Worm (Caenorhabditis elegans) whole organism, mixed stage, embryonic: ENCODE data around the gene C44H4.4.

Source experiments
- M03D4.4 ChIP-seq: sonication (generic microtip); optimal IDR thresholded peaks from 2 replicates; lab custom pipeline; 2017; ENCODE audit warnings: mild to moderate bottlenecking, missing genetic modification characterization, missing compliant biosample characterization
- bed-3 ChIP-seq: fragments of 200-800 bp; sonication (Bioruptor generic); optimal IDR thresholded peaks from 3 replicates; lab custom pipeline; 2018; ENCODE audit warnings: mild to moderate bottlenecking, missing genetic modification characterization, moderate library complexity, missing compliant biosample characterization
- blmp-1 ChIP-seq: fragments of 150-350 bp; optimal IDR thresholded peaks from 2 replicates; lab custom pipeline; 2014; ENCODE audit warnings: missing biosample characterization, missing genetic modification characterization
- ceh-39 ChIP-seq: fragments of 150-350 bp; optimal IDR thresholded peaks from 2 replicates; lab custom pipeline; 2014; ENCODE audit warnings: missing biosample characterization, missing genetic modification characterization
- ceh-43 ChIP-seq: fragments of 200-800 bp; sonication (Bioruptor generic); optimal IDR thresholded peaks from 2 replicates; lab custom pipeline; 2018; ENCODE audit warnings: mild to moderate bottlenecking, missing genetic modification characterization, moderate library complexity, missing compliant biosample characterization
- ceh-83 ChIP-seq: fragments of 200-800 bp; sonication (Bioruptor generic); optimal IDR thresholded peaks from 2 replicates; lab custom pipeline; 2018; ENCODE audit warnings: mild to moderate bottlenecking, missing genetic modification characterization, missing compliant biosample characterization
- ces-1 ChIP-seq: fragments of 150-350 bp; optimal IDR thresholded peaks from 2 replicates; lab custom pipeline; 2014; ENCODE audit warnings: missing biosample characterization, missing genetic modification reagents, missing genetic modification characterization
- cnd-1 ChIP-seq: fragments of 200-800 bp; sonication (Bioruptor generic); optimal IDR thresholded peaks from 2 replicates; lab custom pipeline; 2018; ENCODE audit warnings: mild to moderate bottlenecking, missing genetic modification characterization, missing compliant biosample characterization
- drap-1 ChIP-seq: fragments of 200-800 bp; sonication (Bioruptor generic); optimal IDR thresholded peaks from 3 replicates; lab custom pipeline; 2018; ENCODE audit warnings: mild to moderate bottlenecking, missing genetic modification characterization, missing compliant biosample characterization
- elt-1 ChIP-seq: sonication (generic microtip); optimal IDR thresholded peaks from 2 replicates; lab custom pipeline; 2017; ENCODE audit warnings: missing genetic modification characterization, mild to moderate bottlenecking, missing compliant biosample characterization, antibody characterized with exemption, moderate library complexity, borderline replicate concordance; ENCODE audit not compliant: insufficient read depth
- elt-3 ChIP-seq: fragments of 150-350 bp; optimal IDR thresholded peaks from 2 replicates; lab custom pipeline; 2014; ENCODE audit warnings: missing biosample characterization, missing genetic modification characterization
- flh-1 ChIP-seq: fragments of 200-800 bp; sonication (Bioruptor generic); optimal IDR thresholded peaks from 2 replicates; lab custom pipeline; 2018; ENCODE audit warnings: mild to moderate bottlenecking, missing genetic modification characterization, moderate library complexity, missing compliant biosample characterization
- hlh-1 ChIP-seq: fragments of 150-350 bp; optimal IDR thresholded peaks from 2 replicates; lab custom pipeline; 2014; ENCODE audit warnings: missing biosample characterization, missing genetic modification reagents, missing genetic modification characterization
- lin-13 ChIP-seq: fragments of 150-350 bp; optimal IDR thresholded peaks from 2 replicates; lab custom pipeline; 2014; ENCODE audit warnings: missing biosample characterization, missing genetic modification characterization
- lin-32 ChIP-seq: fragments of 200-800 bp; sonication (Bioruptor generic); optimal IDR thresholded peaks from 2 replicates; lab custom pipeline; 2018; ENCODE audit warnings: mild to moderate bottlenecking, missing genetic modification characterization, missing compliant biosample characterization
- lsy-2 ChIP-seq: fragments of 150-350 bp; optimal IDR thresholded peaks from 2 replicates; lab custom pipeline; 2014; ENCODE audit warnings: missing biosample characterization, missing genetic modification characterization
- mab-5 ChIP-seq: fragments of 150-350 bp; optimal IDR thresholded peaks from 2 replicates; lab custom pipeline; 2014; ENCODE audit warnings: missing biosample characterization, missing genetic modification characterization
- mep-1 ChIP-seq: fragments of 150-350 bp; optimal IDR thresholded peaks from 2 replicates; lab custom pipeline; 2017; ENCODE audit warnings: missing biosample characterization, missing genetic modification reagents, missing genetic modification characterization, inconsistent platforms
- mls-2 ChIP-seq: sonication (generic microtip); optimal IDR thresholded peaks from 2 replicates; lab custom pipeline; 2016; ENCODE audit warnings: mild to moderate bottlenecking, missing genetic modification characterization, moderate library complexity, missing compliant biosample characterization
- nhr-12 ChIP-seq: fragments of 150-350 bp; optimal IDR thresholded peaks from 2 replicates; lab custom pipeline; 2014; ENCODE audit warnings: missing biosample characterization, missing genetic modification characterization
- nhr-2 ChIP-seq: fragments of 150-350 bp; optimal IDR thresholded peaks from 2 replicates; lab custom pipeline; 2014; ENCODE audit warnings: missing biosample characterization, missing genetic modification characterization
- nhr-237 ChIP-seq: fragments of 150-350 bp; optimal IDR thresholded peaks from 2 replicates; lab custom pipeline; 2014; ENCODE audit warnings: missing biosample characterization, missing genetic modification characterization
- nhr-28 ChIP-seq: fragments of 150-350 bp; optimal IDR thresholded peaks from 2 replicates; lab custom pipeline; 2014; ENCODE audit warnings: missing biosample characterization, missing genetic modification characterization
- nhr-76 ChIP-seq: sonication (generic microtip); optimal IDR thresholded peaks from 2 replicates; lab custom pipeline; 2017; ENCODE audit warnings: missing biosample characterization, missing genetic modification characterization
- pha-4 ChIP-seq: fragments of 150-350 bp; optimal IDR thresholded peaks from 2 replicates; lab custom pipeline; 2018; ENCODE audit warnings: missing biosample characterization, missing genetic modification reagents, missing genetic modification characterization
- sem-2 ChIP-seq: fragments of 200-800 bp; sonication (Bioruptor generic); optimal IDR thresholded peaks from 2 replicates; lab custom pipeline; 2018; ENCODE audit warnings: mild to moderate bottlenecking, missing genetic modification characterization, missing compliant biosample characterization
- snpc-4 ChIP-seq: fragments of 150-350 bp; optimal IDR thresholded peaks from 2 replicates; lab custom pipeline; 2014; ENCODE audit warnings: missing biosample characterization, missing genetic modification characterization
- sptf-1 ChIP-seq: sonication (generic microtip); optimal IDR thresholded peaks from 2 replicates; lab custom pipeline; 2017; ENCODE audit warnings: mild to moderate bottlenecking, missing genetic modification characterization, moderate library complexity, missing compliant biosample characterization
- tbx-8 ChIP-seq: fragments of 200-800 bp; sonication (Bioruptor generic); optimal IDR thresholded peaks from 2 replicates; lab custom pipeline; 2018; ENCODE audit warnings: mild to moderate bottlenecking, missing genetic modification characterization, moderate library complexity, missing compliant biosample characterization
- unc-120 ChIP-seq: sonication (generic microtip); optimal IDR thresholded peaks from 2 replicates; lab custom pipeline; 2017; ENCODE audit warnings: missing genetic modification characterization, missing compliant biosample characterization; ENCODE audit not compliant: poor library complexity, severe bottlenecking
- unc-62 ChIP-seq: fragments of 150-350 bp; optimal IDR thresholded peaks from 2 replicates; lab custom pipeline; 2014; ENCODE audit warnings: missing biosample characterization, missing genetic modification reagents, missing genetic modification characterization
- zip-8 ChIP-seq: fragments of 150-350 bp; optimal IDR thresholded peaks from 2 replicates; lab custom pipeline; 2014; ENCODE audit warnings: missing biosample characterization, missing genetic modification characterization
- ztf-11 ChIP-seq: fragments of 150-350 bp; optimal IDR thresholded peaks from 2 replicates; lab custom pipeline; 2014; ENCODE audit warnings: missing biosample characterization, missing genetic modification characterization

The C44H4.4 gene

DNA sequence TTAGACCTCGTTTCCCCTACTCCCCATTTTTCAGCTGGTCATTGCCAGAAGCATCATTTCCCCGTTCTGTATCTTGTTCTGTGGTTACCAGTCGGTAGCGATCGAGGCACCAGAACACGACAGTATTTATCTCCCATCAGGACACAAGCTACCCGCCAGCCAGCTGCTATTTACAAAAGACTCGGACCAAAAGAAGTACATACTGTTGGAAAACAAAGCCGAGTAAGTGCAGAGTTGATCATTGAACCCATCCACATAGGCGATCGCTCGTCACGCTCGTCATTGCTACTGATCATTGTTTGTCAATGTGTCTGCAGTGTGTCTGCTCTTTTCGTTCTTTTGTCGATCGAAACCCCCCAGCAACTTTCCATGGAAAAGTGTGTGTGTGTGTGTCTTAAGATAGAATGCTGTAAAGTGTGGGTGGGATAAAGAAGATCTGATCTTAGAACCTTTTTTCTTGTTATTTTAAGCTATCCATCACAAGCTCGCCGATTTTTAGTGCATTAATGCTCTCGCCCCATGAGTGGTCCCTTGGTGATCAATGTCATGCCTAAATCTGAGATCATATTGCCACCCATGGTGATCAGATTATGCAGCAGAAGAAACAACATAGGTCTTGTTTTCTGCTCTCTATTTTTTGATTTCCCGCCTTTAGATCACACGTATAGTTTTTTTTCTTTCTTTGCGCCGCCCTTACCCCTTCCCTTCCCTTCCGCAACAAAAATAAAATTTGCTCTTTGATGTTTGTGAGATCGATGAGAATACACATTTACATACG is 29.2 kb downstream of the C44H4.4 start:
- TF ChIP-seq nhr-28 (tag; lab: Kevin White, UChicago) (no peak), elt-3 (no peak), nhr-12 (no peak), pha-4 (tag; lab: Kevin White, UChicago) (peak; percentile 52), hlh-1 (no peak)

DNA sequence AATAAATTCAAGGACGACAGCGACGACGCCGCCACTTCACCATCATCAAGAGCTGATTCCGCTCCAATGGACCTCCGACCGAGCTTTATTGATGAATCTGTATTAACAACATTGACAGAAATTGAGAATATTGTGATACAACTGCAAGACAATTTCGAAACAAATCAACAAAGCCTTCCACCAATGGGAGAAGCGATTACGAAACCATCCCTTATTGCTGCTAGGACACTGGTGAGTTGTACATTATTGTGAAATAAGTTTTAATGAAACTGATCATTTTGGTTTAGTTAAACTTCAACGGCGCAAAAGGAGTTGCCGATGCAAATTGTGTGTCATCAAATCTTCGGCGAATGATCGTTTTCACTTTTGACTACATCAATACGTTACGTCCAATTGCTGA is 29.8 kb downstream of the C44H4.4 start:
- TF ChIP-seq tbx-8 (GFP tag; lab: Kevin White, UChicago) (no peak), snpc-4 (tag; lab: Kevin White, UChicago) (no peak), flh-1 (GFP tag; lab: Kevin White, UChicago) (no peak), ztf-11 (no peak), mab-5 (tag; lab: Kevin White, UChicago) (no peak), nhr-28 (tag; lab: Kevin White, UChicago) (no peak), drap-1 (GFP tag; lab: Kevin White, UChicago) (no peak), nhr-76 (tag; lab: Kevin White, UChicago) (no peak), mls-2 (tag; lab: Kevin White, UChicago) (no peak), ceh-83 (GFP tag; lab: Kevin White, UChicago) (no peak), cnd-1 (tag; lab: Kevin White, UChicago) (no peak), sptf-1 (tag; lab: Kevin White, UChicago) (no peak), lin-13 (tag; lab: Kevin White, UChicago) (no peak), bed-3 (GFP tag; lab: Kevin White, UChicago) (no peak), blmp-1 (tag; lab: Kevin White, UChicago) (no peak), lsy-2 (tag; lab: Kevin White, UChicago) (no peak), ces-1 (GFP tag; lab: Kevin White, UChicago) (no peak), lin-32 (GFP tag; lab: Kevin White, UChicago) (no peak)

ce11 chrX:14557936-14558554 is 30.9 kb downstream of the C44H4.4 start, which contains the start of gene nhr-3:
Gene nhr-3 (plus strand): TSS chrX:14558504.
- TF ChIP-seq bed-3 (GFP tag; lab: Kevin White, UChicago) (no peak), mls-2 (tag; lab: Kevin White, UChicago) (no peak), elt-3 (peak; percentile 36), nhr-2 (tag; lab: Kevin White, UChicago) (no peak), unc-62 (GFP tag; lab: Kevin White, UChicago) (peak; percentile 57), unc-120 (no peak), ztf-11 (no peak), ceh-43 (GFP tag; lab: Kevin White, UChicago) (no peak), blmp-1 (tag; lab: Kevin White, UChicago) (peak; percentile 36), sptf-1 (tag; lab: Kevin White, UChicago) (no peak), lin-32 (GFP tag; lab: Kevin White, UChicago) (no peak), elt-1 (tag; lab: Kevin White, UChicago) (peak; percentile 82), lin-13 (tag; lab: Kevin White, UChicago) (no peak), nhr-28 (tag; lab: Kevin White, UChicago) (no peak), nhr-76 (tag; lab: Kevin White, UChicago) (no peak), mep-1 (tag; lab: Kevin White, UChicago) (no peak), nhr-237 (tag; lab: Kevin White, UChicago) (no peak), zip-8 (tag; lab: Kevin White, UChicago) (no peak), tbx-8 (GFP tag; lab: Kevin White, UChicago) (no peak)
- TF ChIP-seq, all 35 proteins: peak for 4

DNA sequence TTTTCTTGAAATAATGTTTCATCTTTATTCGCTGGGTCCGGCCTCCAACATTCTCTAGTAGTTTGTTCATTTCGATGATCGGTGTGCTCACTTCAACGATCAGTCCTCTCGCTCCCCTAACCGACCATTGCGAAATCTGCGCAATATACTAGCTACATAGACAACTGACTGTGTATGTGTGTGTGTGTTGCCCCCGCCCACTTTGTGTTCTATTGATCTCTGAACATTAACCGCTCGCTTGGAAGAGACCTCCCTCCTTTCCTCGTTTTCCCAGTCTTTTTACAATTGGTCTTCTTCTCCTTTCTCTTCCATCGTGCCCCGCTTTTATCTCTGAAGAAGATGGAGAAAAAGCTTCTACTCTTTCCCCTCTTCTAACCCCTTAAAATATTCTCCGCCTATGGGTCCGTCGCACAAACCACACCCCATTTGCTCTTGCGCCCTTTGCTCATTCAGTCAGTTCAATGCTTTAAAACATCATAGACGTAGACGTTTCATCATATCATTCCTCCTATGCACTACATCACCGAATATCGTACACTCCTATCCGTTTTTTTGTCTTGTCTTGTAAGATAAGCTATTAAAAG is 31.5 kb downstream of the C44H4.4 start:
- TF ChIP-seq bed-3 (GFP tag; lab: Kevin White, UChicago) = no peak
- no peak for TF ChIP-seq nhr-12
- TF ChIP-seq sem-2 = no peak
- peak; percentile 62 for TF ChIP-seq unc-120
- no peak for TF ChIP-seq nhr-28 (tag; lab: Kevin White, UChicago)
- peak; percentile 39 for TF ChIP-seq unc-62 (GFP tag; lab: Kevin White, UChicago)
- TF ChIP-seq nhr-237 (tag; lab: Kevin White, UChicago) = peak; percentile 62
- TF ChIP-seq nhr-2 (tag; lab: Kevin White, UChicago) = no peak
- TF ChIP-seq mls-2 (tag; lab: Kevin White, UChicago) = no peak
- no peak for TF ChIP-seq tbx-8 (GFP tag; lab: Kevin White, UChicago)
- TF ChIP-seq pha-4 (tag; lab: Kevin White, UChicago) = no peak
- no peak for TF ChIP-seq mab-5 (tag; lab: Kevin White, UChicago)
- TF ChIP-seq sptf-1 (tag; lab: Kevin White, UChicago) = no peak
- TF ChIP-seq ceh-39 (tag; lab: Kevin White, UChicago) = no peak
- TF ChIP-seq lsy-2 (tag; lab: Kevin White, UChicago) = peak; percentile 26
- no peak for TF ChIP-seq snpc-4 (tag; lab: Kevin White, UChicago)
- peak; percentile 39 for TF ChIP-seq hlh-1
- TF ChIP-seq flh-1 (GFP tag; lab: Kevin White, UChicago) = no peak
- peak; percentile 25 for TF ChIP-seq ces-1 (GFP tag; lab: Kevin White, UChicago)
- TF ChIP-seq M03D4.4 = no peak
